ENCODE assay signal across 7 worm cellular contexts in genomic region chrIII:5992043-5992442, ce11.
TF ChIP-seq lines count a peak whose summit lies in the region.

No protein-coding gene starts in this region.

TF ChIP-seq in whole organism, L1 larva, 84 proteins besides CTCF, POLR2A, EP300 and RAD21:
- TF ChIP-seq fkh-10 (GFP tag; optimal IDR thresholded peaks at IDR 0.05; lab: Kevin White, UChicago), result peak; percentile 79
- peak; percentile 53 for TF ChIP-seq ces-1 (GFP tag; optimal IDR thresholded peaks at IDR 0.05; lab: Kevin White, UChicago)
- no peak for TF ChIP-seq lin-13 (GFP tag; optimal IDR thresholded peaks at IDR 0.05; lab: Kevin White, UChicago)
- TF ChIP-seq lsy-2 (tag; optimal IDR thresholded peaks at IDR 0.05; lab: Kevin White, UChicago), result peak in 1 of 2 experiments; percentile 17
- TF ChIP-seq lin-14 (GFP tag; optimal IDR thresholded peaks at IDR 0.05; lab: Kevin White, UChicago), result peak; percentile 66

TF ChIP-seq in whole organism, L2 larva, 48 proteins besides CTCF, POLR2A, EP300 and RAD21:
- TF ChIP-seq sma-9 (GFP tag; optimal IDR thresholded peaks at IDR 0.05; lab: Kevin White, UChicago) (peak; percentile 13), sma-9 (tag; optimal IDR thresholded peaks at IDR 0.05; lab: Kevin White, UChicago) (no peak), ZK546.5 (tag; optimal IDR thresholded peaks at IDR 0.05; lab: Kevin White, UChicago) (no peak), unc-55 (GFP tag; optimal IDR thresholded peaks at IDR 0.05; lab: Kevin White, UChicago) (peak; percentile 2), snpc-4 (tag; optimal IDR thresholded peaks at IDR 0.05; lab: Kevin White, UChicago) (no peak), F13H6.1 (tag; optimal IDR thresholded peaks at IDR 0.05; lab: Kevin White, UChicago) (no peak), peb-1 (tag; optimal IDR thresholded peaks at IDR 0.05; lab: Kevin White, UChicago) (no peak), lsy-2 (tag; optimal IDR thresholded peaks at IDR 0.05; lab: Kevin White, UChicago) (peak in 1 of 2 experiments; percentile 12), nhr-25 (tag; optimal IDR thresholded peaks at IDR 0.05; lab: Kevin White, UChicago) (no peak), crh-2 (tag; optimal IDR thresholded peaks at IDR 0.05; lab: Kevin White, UChicago) (no peak)

TF ChIP-seq in whole organism, L3 larva, 47 proteins besides CTCF, POLR2A, EP300 and RAD21:
- TF ChIP-seq fkh-10 (GFP tag; optimal IDR thresholded peaks at IDR 0.05; lab: Kevin White, UChicago) (peak; percentile 22), egl-5 (tag; optimal IDR thresholded peaks at IDR 0.05; lab: Kevin White, UChicago) (no peak)

TF ChIP-seq in whole organism, L4 larva, 104 proteins besides CTCF, POLR2A, EP300 and RAD21:
- TF ChIP-seq F26F4.8 (GFP tag; conservative IDR thresholded peaks at IDR 0.05; lab: Robert Waterston, UW) (no peak), lsy-2 (tag; optimal IDR thresholded peaks at IDR 0.05; lab: Kevin White, UChicago) (peak in 1 of 2 experiments; percentile 7), dmd-8 (GFP tag; IDR thresholded peaks at IDR 0.05; lab: Robert Waterston, UW) (no peak), D1046.2 (GFP tag; IDR thresholded peaks at IDR 0.05; lab: Robert Waterston, UW) (no peak), zip-2 (tag; optimal IDR thresholded peaks at IDR 0.05; lab: Kevin White, UChicago) (no peak), ctbp-1 (GFP tag; IDR thresholded peaks at IDR 0.05; lab: Robert Waterston, UW) (0 out of 2 replicates have a peak, but pooled peaks have one; percentile 36), sdz-12 (GFP tag; optimal IDR thresholded peaks at IDR 0.05; lab: Kevin White, UChicago) (no peak), ces-1 (GFP tag; optimal IDR thresholded peaks at IDR 0.05; lab: Kevin White, UChicago) (peak; percentile 88), rbr-2 (tag; optimal IDR thresholded peaks at IDR 0.05; lab: Kevin White, UChicago) (peak; percentile 16), mxl-3 (GFP tag; optimal IDR thresholded peaks at IDR 0.05; lab: Kevin White, UChicago) (no peak)

TF ChIP-seq in whole organism, late embryonic, 69 proteins besides CTCF, POLR2A, EP300 and RAD21:
- TF ChIP-seq C38D4.7 (GFP tag; optimal IDR thresholded peaks at IDR 0.05; lab: Kevin White, UChicago) (no peak), unc-42 (tag; optimal IDR thresholded peaks at IDR 0.05; lab: Kevin White, UChicago) (peak; percentile 98), hlh-6 (tag; optimal IDR thresholded peaks at IDR 0.05; lab: Kevin White, UChicago) (no peak)

TF ChIP-seq in whole organism, midembryonic, 9 proteins besides CTCF, POLR2A, EP300 and RAD21:
- 0 out of 2 replicates have a peak, but pooled peaks have one; percentile 37 for TF ChIP-seq flt-1 (GFP tag; IDR thresholded peaks at IDR 0.05; lab: Robert Waterston, UW)
- TF ChIP-seq klf-2 (GFP tag; conservative IDR thresholded peaks at IDR 0.05; lab: Robert Waterston, UW), result no peak
- TF ChIP-seq ztf-23 (GFP tag; IDR thresholded peaks at IDR 0.05; lab: Robert Waterston, UW), result no peak

TF ChIP-seq in whole organism, mixed stage, embryonic, 35 proteins besides CTCF, POLR2A, EP300 and RAD21:
- TF ChIP-seq mls-2 (tag; optimal IDR thresholded peaks at IDR 0.05; lab: Kevin White, UChicago), result no peak
- no peak for TF ChIP-seq unc-120 (tag; optimal IDR thresholded peaks at IDR 0.05; lab: Kevin White, UChicago; ENCODE audit: poor library complexity, severe bottlenecking)
- no peak for TF ChIP-seq bed-3 (GFP tag; optimal IDR thresholded peaks at IDR 0.05; lab: Kevin White, UChicago)
- no peak for TF ChIP-seq nhr-237 (tag; optimal IDR thresholded peaks at IDR 0.05; lab: Kevin White, UChicago)
- TF ChIP-seq ces-1 (GFP tag; optimal IDR thresholded peaks at IDR 0.05; lab: Kevin White, UChicago), result peak; percentile 94
- peak; percentile 3 for TF ChIP-seq sptf-1 (tag; optimal IDR thresholded peaks at IDR 0.05; lab: Kevin White, UChicago)
- TF ChIP-seq unc-62 (GFP tag; optimal IDR thresholded peaks at IDR 0.05; lab: Kevin White, UChicago), result no peak
- TF ChIP-seq hlh-1 (tag; optimal IDR thresholded peaks at IDR 0.05; lab: Kevin White, UChicago), result no peak
- no peak for TF ChIP-seq elt-1 (tag; optimal IDR thresholded peaks at IDR 0.05; lab: Kevin White, UChicago; ENCODE audit: borderline replicate concordance, insufficient read depth)
- TF ChIP-seq flh-1 (GFP tag; optimal IDR thresholded peaks at IDR 0.05; lab: Kevin White, UChicago), result no peak
TF ChIP-seq in whole organism, mixed stage, embryonic: peak in this region for 2.

Comparison
In these comparisons a context has a peak if more than half of its experiments do, and no peak if none do; other contexts are left out.
1. Of the 29 proteins assayed by ChIP-seq in both whole organism, L4 larva and whole organism, L1 larva: peak only in whole organism, L4 larva: none; only in whole organism, L1 larva: fkh-10; in both: ces-1; in neither: 26; mixed calls (peak in some experiments, not most) for 1.